Worm (Caenorhabditis elegans): ENCODE results near the gene K02F6.6.

DNA sequence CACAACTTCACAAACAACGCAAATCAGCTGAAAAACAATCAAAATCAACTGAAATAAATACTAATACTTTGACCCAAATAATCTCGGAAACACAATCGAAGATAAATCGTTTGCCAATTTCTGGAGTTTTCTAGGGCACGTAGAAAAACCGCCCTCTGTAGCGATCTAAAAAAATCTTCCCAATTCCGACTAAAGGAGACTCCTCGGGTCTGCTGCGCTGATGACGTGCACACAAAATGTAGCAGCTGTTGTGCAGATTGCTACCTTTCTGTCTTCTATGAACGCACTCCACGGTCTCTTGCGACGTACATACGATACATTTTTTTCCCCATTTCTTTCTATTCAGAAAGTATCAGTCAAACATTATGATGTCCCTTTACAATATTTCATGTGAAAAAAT, 42.2 kb upstream of the K02F6.6 start, which contains the start of gene F53G2.1:
- TF ChIP-seq tab-1 (GFP tag; IDR thresholded peaks at IDR 0.05) (no peak), flt-1 (GFP tag; IDR thresholded peaks at IDR 0.05) (no peak), ref-1 (GFP tag; conservative IDR thresholded peaks at IDR 0.05) (no peak), ztf-23 (GFP tag; IDR thresholded peaks at IDR 0.05) (no peak), ztf-29 (GFP tag; IDR thresholded peaks at IDR 0.05) (no peak)
